Fruit fly (Drosophila melanogaster) whole organism: ENCODE measurements around the gene CG3337.

Experiments
- CG8478 ChIP-seq: fragments of >200 bp; optimal IDR thresholded peaks from 2 replicates; lab custom pipeline; 2018; ENCODE audit warnings: inconsistent platforms
- Dll ChIP-seq: fragments of >200 bp; optimal IDR thresholded peaks from 2 replicates; lab custom pipeline; 2017
- EcR ChIP-seq, 2 experiments: fragments of >200 bp; optimal IDR thresholded peaks; 2 replicates each; lab custom pipeline; 2017; ENCODE audit warnings: missing biosample characterization in 2 of 2, missing genetic modification characterization in 2 of 2, missing genetic modification reagents in 2 of 2
- pan ChIP-seq: fragments of >200 bp; optimal IDR thresholded peaks from 2 replicates; lab custom pipeline; 2017
- psq ChIP-seq: fragments of >200 bp; optimal IDR thresholded peaks from 2 replicates; lab custom pipeline; 2017
- usp ChIP-seq: fragments of >200 bp; optimal IDR thresholded peaks from 2 replicates; lab custom pipeline; 2017; ENCODE audit warnings: missing biosample characterization, missing genetic modification characterization, mixed read lengths

Gene CG3337

dm6 chr3R:21179592-21180390, 43.6 kb downstream of the CG3337 start:
- no peak for TF ChIP-seq EcR (GFP tag; optimal IDR thresholded peaks at IDR 0.05; lab: Kevin White, UChicago)
- TF ChIP-seq CG8478: no peak
- no peak for TF ChIP-seq pan (lab: Kevin White, UChicago)
- no peak for TF ChIP-seq Dll (lab: Kevin White, UChicago)
- no peak for TF ChIP-seq usp (GFP tag; lab: Kevin White, UChicago)
- TF ChIP-seq psq (lab: Kevin White, UChicago): no peak

DNA sequence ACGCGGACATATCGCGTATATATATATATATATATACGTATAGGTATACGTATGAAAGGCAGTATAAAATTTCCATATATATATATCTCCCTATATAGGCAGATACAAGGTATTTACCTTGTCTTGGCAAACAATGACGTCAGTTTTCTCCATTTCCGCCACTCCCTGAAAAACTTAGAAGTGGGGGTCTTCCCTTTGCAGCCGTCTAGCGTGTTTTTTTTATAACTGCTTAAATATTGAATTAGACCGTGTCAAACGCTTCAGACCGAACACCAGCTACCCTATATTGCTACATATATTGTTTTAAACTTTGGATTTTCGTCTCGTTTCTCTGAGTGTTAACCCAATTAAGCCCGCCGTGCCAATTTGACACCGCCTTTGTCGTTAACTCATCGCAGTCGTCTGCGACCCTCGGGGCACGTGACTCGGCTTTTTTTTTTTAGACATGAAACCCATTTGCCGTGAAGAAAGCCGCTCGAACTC, 46.7 kb downstream of the CG3337 start:
- TF ChIP-seq pan (lab: Kevin White, UChicago): no peak
- no peak for TF ChIP-seq CG8478
- TF ChIP-seq usp (GFP tag; lab: Kevin White, UChicago): no peak
- TF ChIP-seq Dll (lab: Kevin White, UChicago): no peak
- no peak for TF ChIP-seq psq (lab: Kevin White, UChicago)
- no peak for TF ChIP-seq EcR (GFP tag; optimal IDR thresholded peaks at IDR 0.05; lab: Kevin White, UChicago)
